Fruit fly (Drosophila melanogaster) whole organism, prepupa: ENCODE results near the gene osp.

Experiments
- CG10631 ChIP-seq: fragments of 200-800 bp; sonication (Bioruptor generic); optimal IDR thresholded peaks from 2 replicates; lab custom pipeline; 2016; ENCODE audit warnings: missing biosample characterization, missing genetic modification characterization
- CG10669 ChIP-seq: fragments of 200-800 bp; sonication (Bioruptor generic); optimal IDR thresholded peaks from 3 replicates; lab custom pipeline; 2018; ENCODE audit warnings: missing biosample characterization, mild to moderate bottlenecking, missing genetic modification characterization, moderate library complexity
- CG11294 ChIP-seq: fragments of 200-800 bp; sonication (Bioruptor generic); IDR thresholded peaks from 2 replicates; pipeline ENCODE4 v1.3.6; 2022; ENCODE audit warnings: missing biosample characterization, missing genetic modification characterization
- CG11762 ChIP-seq: fragments of 200-800 bp; sonication (Bioruptor generic); optimal IDR thresholded peaks from 3 replicates; lab custom pipeline; 2016; ENCODE audit warnings: missing biosample characterization, missing genetic modification characterization; ENCODE audit not compliant: insufficient read depth
- CG11902 ChIP-seq: fragments of 200-800 bp; sonication (Bioruptor generic); optimal IDR thresholded peaks from 3 replicates; lab custom pipeline; 2016; ENCODE audit warnings: missing biosample characterization, missing genetic modification characterization
- CG15336 ChIP-seq: fragments of 200-800 bp; sonication (Bioruptor generic); IDR thresholded peaks from 2 replicates; pipeline ENCODE4 v1.3.6; 2022; ENCODE audit warnings: missing biosample characterization, missing genetic modification characterization
- CG1621 ChIP-seq: fragments of 200-800 bp; sonication (Bioruptor generic); optimal IDR thresholded peaks from 3 replicates; lab custom pipeline; 2018; ENCODE audit warnings: missing biosample characterization, mild to moderate bottlenecking, missing genetic modification characterization
- CG16779 ChIP-seq: fragments of 200-800 bp; sonication (Bioruptor generic); optimal IDR thresholded peaks from 3 replicates; lab custom pipeline; 2017; ENCODE audit warnings: missing biosample characterization, mild to moderate bottlenecking, missing genetic modification characterization
- CG3032 ChIP-seq: fragments of 200-800 bp; optimal IDR thresholded peaks from 2 replicates; lab custom pipeline; 2019; ENCODE audit warnings: missing biosample characterization, mild to moderate bottlenecking, missing genetic modification characterization, moderate library complexity
- CG31627 ChIP-seq: fragments of 200-800 bp; sonication (Bioruptor generic); optimal IDR thresholded peaks from 3 replicates; lab custom pipeline; 2016; ENCODE audit warnings: missing biosample characterization, missing genetic modification characterization
- CG32006 ChIP-seq: fragments of 200-800 bp; sonication (Bioruptor generic); optimal IDR thresholded peaks from 3 replicates; lab custom pipeline; 2017; ENCODE audit warnings: missing biosample characterization, mild to moderate bottlenecking, missing genetic modification characterization
- CG34406 ChIP-seq: fragments of 200-800 bp; sonication (Bioruptor generic); optimal IDR thresholded peaks from 3 replicates; lab custom pipeline; 2016; ENCODE audit warnings: missing biosample characterization, missing genetic modification characterization
- CG3919 ChIP-seq: fragments of 200-800 bp; sonication (Bioruptor generic); optimal IDR thresholded peaks from 3 replicates; lab custom pipeline; 2016; ENCODE audit warnings: missing biosample characterization, missing genetic modification characterization
- CG4318 ChIP-seq: fragments of 200-800 bp; sonication (Bioruptor generic); optimal IDR thresholded peaks from 3 replicates; lab custom pipeline; 2017; ENCODE audit warnings: missing biosample characterization, mild to moderate bottlenecking, missing genetic modification characterization
- CG6163 ChIP-seq: fragments of 200-800 bp; sonication (Bioruptor generic); IDR thresholded peaks from 3 replicates; pipeline ENCODE4 v1.3.6; 2022; ENCODE audit warnings: missing biosample characterization, missing genetic modification characterization
- CG6276 ChIP-seq: fragments of 200-800 bp; sonication (Bioruptor generic); optimal IDR thresholded peaks from 2 replicates; lab custom pipeline; 2017; ENCODE audit warnings: missing biosample characterization, mild to moderate bottlenecking, missing genetic modification characterization
- CG6792 ChIP-seq: fragments of 200-800 bp; sonication (Bioruptor generic); optimal IDR thresholded peaks from 3 replicates; lab custom pipeline; 2016; ENCODE audit warnings: missing biosample characterization, missing genetic modification characterization
- CG6808 ChIP-seq: fragments of 200-800 bp; sonication (Bioruptor generic); optimal IDR thresholded peaks from 3 replicates; lab custom pipeline; 2017; ENCODE audit warnings: missing biosample characterization, missing genetic modification characterization, mild to moderate bottlenecking, moderate library complexity, missing genetic modification reagents
- CG6854 ChIP-seq: fragments of 200-800 bp; sonication (Bioruptor generic); optimal IDR thresholded peaks from 2 replicates; lab custom pipeline; 2017; ENCODE audit warnings: missing biosample characterization, mild to moderate bottlenecking, missing genetic modification characterization
- CG8119 ChIP-seq: fragments of 200-800 bp; sonication (Bioruptor generic); IDR thresholded peaks from 3 replicates; pipeline ENCODE4 v1.3.6; 2022; ENCODE audit warnings: missing biosample characterization, missing genetic modification characterization
- CG8319 ChIP-seq: fragments of 200-800 bp; sonication (Bioruptor generic); optimal IDR thresholded peaks from 3 replicates; lab custom pipeline; 2016; ENCODE audit warnings: missing biosample characterization, missing genetic modification characterization
- CG8632 ChIP-seq: fragments of 200-800 bp; sonication (Bioruptor generic); optimal IDR thresholded peaks from 3 replicates; lab custom pipeline; 2016; ENCODE audit warnings: missing biosample characterization, missing genetic modification characterization
- CG9139 ChIP-seq: fragments of 200-800 bp; sonication (Bioruptor generic); optimal IDR thresholded peaks from 3 replicates; lab custom pipeline; 2017; ENCODE audit warnings: missing biosample characterization, mild to moderate bottlenecking, missing genetic modification characterization
- Eip75B ChIP-seq: fragments of 200-800 bp; sonication (Bioruptor generic); optimal IDR thresholded peaks from 3 replicates; lab custom pipeline; 2016; ENCODE audit warnings: missing biosample characterization, missing genetic modification characterization
- Eip78C ChIP-seq: fragments of 200-800 bp; sonication (Bioruptor generic); peaks from one replicate; lab custom pipeline; 2016; ENCODE audit warnings: missing biosample characterization, missing genetic modification characterization
- Eip93F ChIP-seq: fragments of 200-800 bp; sonication (Bioruptor generic); optimal IDR thresholded peaks from 2 replicates; lab custom pipeline; 2016; ENCODE audit warnings: missing biosample characterization, mild to moderate bottlenecking, missing genetic modification characterization
- Ets21C ChIP-seq: fragments of 200-800 bp; sonication (Bioruptor generic); optimal IDR thresholded peaks from 3 replicates; lab custom pipeline; 2016; ENCODE audit warnings: missing biosample characterization, missing genetic modification characterization
- Ets96B ChIP-seq: fragments of 200-800 bp; optimal IDR thresholded peaks from 2 replicates; lab custom pipeline; 2019; ENCODE audit warnings: missing biosample characterization, mild to moderate bottlenecking, missing genetic modification characterization, moderate library complexity
- Gug ChIP-seq: fragments of 200-800 bp; sonication (Bioruptor generic); IDR thresholded peaks from 2 replicates; pipeline ENCODE4 v1.3.6; 2022; ENCODE audit warnings: missing biosample characterization, missing genetic modification characterization
- Hr38 ChIP-seq: sonication (Bioruptor generic); optimal IDR thresholded peaks from 2 replicates; lab custom pipeline; 2016; ENCODE audit warnings: missing biosample characterization, missing genetic modification characterization
- Hr4 ChIP-seq: fragments of 200-800 bp; sonication (Bioruptor generic); optimal IDR thresholded peaks from 3 replicates; lab custom pipeline; 2016; ENCODE audit warnings: missing biosample characterization, missing genetic modification characterization
- Lpt ChIP-seq: fragments of 200-800 bp; sonication (Bioruptor generic); optimal IDR thresholded peaks from 3 replicates; lab custom pipeline; 2016; ENCODE audit warnings: missing biosample characterization, missing genetic modification characterization
- Met ChIP-seq: fragments of 200-800 bp; sonication (Bioruptor generic); optimal IDR thresholded peaks from 3 replicates; lab custom pipeline; 2016; ENCODE audit warnings: missing biosample characterization, missing genetic modification characterization
- OdsH ChIP-seq: fragments of 200-800 bp; sonication (Bioruptor generic); optimal IDR thresholded peaks from 3 replicates; lab custom pipeline; 2016; ENCODE audit warnings: missing biosample characterization, missing genetic modification characterization
- Smox ChIP-seq: fragments of 200-800 bp; sonication (Bioruptor generic); optimal IDR thresholded peaks from 3 replicates; lab custom pipeline; 2016; ENCODE audit warnings: missing biosample characterization, missing genetic modification characterization
- Sox14 ChIP-seq: fragments of 200-800 bp; sonication (Bioruptor generic); optimal IDR thresholded peaks from 3 replicates; lab custom pipeline; 2016; ENCODE audit warnings: missing biosample characterization, missing genetic modification characterization
- Sox15 ChIP-seq: fragments of 200-800 bp; sonication (Bioruptor generic); optimal IDR thresholded peaks from 3 replicates; lab custom pipeline; 2016; ENCODE audit warnings: missing biosample characterization, missing genetic modification characterization
- achi ChIP-seq: fragments of 200-800 bp; sonication (Bioruptor generic); optimal IDR thresholded peaks from 3 replicates; lab custom pipeline; 2016; ENCODE audit warnings: missing biosample characterization, missing genetic modification characterization
- acj6 ChIP-seq: fragments of 200-800 bp; sonication (Bioruptor generic); optimal IDR thresholded peaks from 3 replicates; lab custom pipeline; 2016; ENCODE audit warnings: missing biosample characterization, missing genetic modification characterization
- dac ChIP-seq: fragments of 200-800 bp; sonication (Bioruptor generic); optimal IDR thresholded peaks from 2 replicates; lab custom pipeline; 2017; ENCODE audit warnings: missing biosample characterization, mild to moderate bottlenecking, missing genetic modification characterization
- fd59A ChIP-seq: fragments of 200-800 bp; sonication (Bioruptor generic); optimal IDR thresholded peaks from 2 replicates; lab custom pipeline; 2017; ENCODE audit warnings: missing biosample characterization, mild to moderate bottlenecking, missing genetic modification characterization, missing genetic modification reagents
- fd85E ChIP-seq: fragments of 200-800 bp; sonication (Bioruptor generic); optimal IDR thresholded peaks from 3 replicates; lab custom pipeline; 2016; ENCODE audit warnings: missing biosample characterization, missing genetic modification characterization
- lz ChIP-seq: fragments of 200-800 bp; sonication (Bioruptor generic); optimal IDR thresholded peaks from 3 replicates; lab custom pipeline; 2016; ENCODE audit warnings: missing biosample characterization, missing genetic modification characterization
- net ChIP-seq: fragments of 200-800 bp; sonication (Bioruptor generic); optimal IDR thresholded peaks from 3 replicates; lab custom pipeline; 2016; ENCODE audit warnings: missing biosample characterization, missing genetic modification characterization
- pdm3 ChIP-seq: fragments of 200-800 bp; sonication (Bioruptor generic); optimal IDR thresholded peaks from 3 replicates; lab custom pipeline; 2016; ENCODE audit warnings: missing biosample characterization, missing genetic modification characterization
- ss ChIP-seq, 2 experiments: fragments of 200-800 bp; sonication (Bioruptor generic); optimal IDR thresholded peaks; 2 replicates in 1 of 2; 3 replicates in 1 of 2; lab custom pipeline; 2017 to 2018; ENCODE audit warnings: mild to moderate bottlenecking in 2 of 2, missing biosample characterization in 2 of 2, missing genetic modification characterization in 2 of 2, moderate library complexity in 1 of 2
- svp ChIP-seq: fragments of 200-800 bp; sonication (Bioruptor generic); peaks from one replicate; lab custom pipeline; 2016; ENCODE audit warnings: missing biosample characterization, missing genetic modification characterization
- topi ChIP-seq: fragments of 200-800 bp; sonication (Bioruptor generic); optimal IDR thresholded peaks from 3 replicates; lab custom pipeline; 2016; ENCODE audit warnings: missing biosample characterization, missing genetic modification characterization

Gene osp

DNA sequence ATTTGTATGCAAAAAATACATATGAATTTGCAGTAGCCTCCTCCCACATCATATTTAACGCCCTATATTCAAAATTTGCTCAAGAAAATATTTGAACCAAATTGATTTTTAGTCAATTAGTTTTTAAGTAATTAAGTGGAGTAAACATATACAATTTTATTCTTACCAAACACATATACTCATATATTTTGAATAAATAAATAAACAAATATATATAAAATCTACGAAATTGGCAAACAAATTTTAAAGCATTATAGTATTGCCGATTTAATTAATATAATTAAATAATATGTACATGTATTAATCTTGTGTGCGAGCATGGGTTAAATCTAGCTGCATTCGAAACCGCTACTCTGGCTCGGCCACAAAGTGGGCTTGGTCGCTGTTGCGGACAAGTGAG lies 74.7 kb downstream of the osp start (continued):
- TF ChIP-seq CG11902: no peak
- TF ChIP-seq topi (GFP tag; lab: Kevin White, UChicago): no peak
- no peak for TF ChIP-seq CG31627 (GFP tag; lab: Kevin White, UChicago)
- no peak for TF ChIP-seq CG32006 (GFP tag; lab: Kevin White, UChicago)
- no peak for TF ChIP-seq Met (GFP tag; lab: Kevin White, UChicago)
- no peak for TF ChIP-seq CG6276 (GFP tag; lab: Kevin White, UChicago)
- no peak for TF ChIP-seq CG9139
- TF ChIP-seq ss (GFP tag; optimal IDR thresholded peaks at IDR 0.05; lab: Kevin White, UChicago): no peak

DNA sequence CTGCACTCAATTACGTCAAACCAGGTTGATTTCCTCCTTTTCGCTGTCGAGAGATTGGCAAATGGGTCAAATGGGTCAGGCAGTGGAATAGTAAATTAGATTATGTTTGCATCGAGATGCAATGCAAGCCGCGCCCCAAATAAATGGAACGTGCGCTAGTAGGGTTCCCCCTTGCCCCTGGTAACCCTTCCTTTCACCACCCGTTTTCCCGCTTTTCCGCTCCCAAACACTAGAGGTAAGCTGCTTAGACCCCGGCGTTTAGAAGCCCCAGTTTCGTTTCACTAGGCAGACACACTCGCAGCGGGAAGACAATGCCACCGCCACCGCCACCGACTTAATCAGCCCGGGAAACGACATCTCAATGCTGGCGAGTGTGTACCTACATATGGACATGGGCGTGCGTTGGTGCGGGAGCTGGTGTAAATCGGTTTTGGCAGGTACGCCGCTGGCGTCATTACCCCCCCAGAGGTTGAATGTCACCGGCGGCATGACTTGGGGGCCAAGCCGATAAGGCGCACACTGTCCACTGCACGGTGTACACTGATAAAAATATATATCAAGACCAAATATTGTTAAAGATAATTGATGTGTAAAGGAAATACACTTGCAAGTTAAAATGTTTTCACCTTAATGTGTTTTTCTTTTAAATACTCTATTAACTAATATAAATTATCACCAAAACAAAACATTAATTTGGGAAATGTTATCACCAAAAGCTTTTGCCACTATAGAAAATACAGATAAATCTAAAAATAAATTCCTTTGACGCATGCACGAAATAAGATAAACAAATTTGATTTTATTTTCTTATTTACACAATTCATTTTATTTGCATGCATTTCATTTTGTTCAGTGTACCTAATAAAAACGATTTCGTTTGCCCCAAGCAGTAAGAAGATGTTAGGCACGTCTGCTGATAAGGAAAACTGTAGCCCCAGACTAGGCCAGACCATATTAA lies 75.9 kb downstream of the osp start:
- TF ChIP-seq Lpt (GFP tag; lab: Kevin White, UChicago): no peak
- no peak for TF ChIP-seq Eip93F (GFP tag; lab: Kevin White, UChicago)
- peak; percentile 69 for TF ChIP-seq CG8119 (GFP tag; lab: Robert Waterston, UW)
- no peak for TF ChIP-seq CG11902
- TF ChIP-seq pdm3 (GFP tag; lab: Kevin White, UChicago): peak; percentile 48
- TF ChIP-seq net (GFP tag; lab: Kevin White, UChicago): peak; percentile 57
- peak; percentile 51 for TF ChIP-seq lz
- TF ChIP-seq dac (GFP tag; lab: Kevin White, UChicago): no peak
- TF ChIP-seq CG34406 (GFP tag; lab: Kevin White, UChicago): peak; percentile 49
- peak; percentile 17 for TF ChIP-seq acj6 (GFP tag; lab: Kevin White, UChicago)
- TF ChIP-seq CG6792: peak; percentile 30
- TF ChIP-seq Hr4: peak; percentile 46
- peak; percentile 61 for TF ChIP-seq CG4318 (GFP tag; lab: Kevin White, UChicago)
- peak; percentile 66 for TF ChIP-seq CG15336 (GFP tag; lab: Robert Waterston, UW)
- TF ChIP-seq Smox (GFP tag; lab: Kevin White, UChicago): peak; percentile 54
- TF ChIP-seq CG6163 (GFP tag; lab: Robert Waterston, UW): no peak
- peak; percentile 40 for TF ChIP-seq CG8632 (GFP tag; lab: Kevin White, UChicago)
- peak; percentile 22 for TF ChIP-seq Sox14 (GFP tag; lab: Kevin White, UChicago)
- no peak for TF ChIP-seq CG3919 (GFP tag; lab: Kevin White, UChicago)
- TF ChIP-seq Eip78C (GFP tag; lab: Kevin White, UChicago): peak; percentile 56
- no peak for TF ChIP-seq CG6808 (GFP tag; lab: Kevin White, UChicago)
- TF ChIP-seq Hr38 (GFP tag; lab: Kevin White, UChicago): no peak
- TF ChIP-seq fd59A (GFP tag; lab: Kevin White, UChicago): no peak
- peak; percentile 27 for TF ChIP-seq CG10631 (GFP tag; lab: Kevin White, UChicago)
- TF ChIP-seq Gug: peak; percentile 16; the same call in 1 of the 2 replicates
- no peak for TF ChIP-seq ss (GFP tag; optimal IDR thresholded peaks at IDR 0.05; lab: Kevin White, UChicago)
- TF ChIP-seq achi: peak; percentile 46
- peak; percentile 0 for TF ChIP-seq Ets96B (tag; lab: Kevin White, UChicago)
- TF ChIP-seq svp (GFP tag; lab: Kevin White, UChicago): peak; percentile 99
- peak; percentile 61 for TF ChIP-seq CG6276 (GFP tag; lab: Kevin White, UChicago)
- peak; percentile 16 for TF ChIP-seq CG10669
- peak; percentile 3 for TF ChIP-seq Eip75B
- peak; percentile 78 for TF ChIP-seq CG32006 (GFP tag; lab: Kevin White, UChicago)
- TF ChIP-seq CG1621 (tag; lab: Kevin White, UChicago): no peak
- TF ChIP-seq CG16779 (tag; lab: Kevin White, UChicago): no peak
- no peak for TF ChIP-seq Sox15 (GFP tag; lab: Kevin White, UChicago)
- TF ChIP-seq Met (GFP tag; lab: Kevin White, UChicago): peak; percentile 64
- peak; percentile 59 for TF ChIP-seq OdsH (GFP tag; lab: Kevin White, UChicago)
- no peak for TF ChIP-seq CG8319
- no peak for TF ChIP-seq CG11294 (GFP tag; lab: Robert Waterston, UW)
- TF ChIP-seq CG6854 (GFP tag; lab: Kevin White, UChicago): no peak
- TF ChIP-seq CG11762 (GFP tag; lab: Kevin White, UChicago): peak; percentile 36
- no peak for TF ChIP-seq Ets21C (GFP tag; lab: Kevin White, UChicago)
- TF ChIP-seq CG3032 (tag; lab: Kevin White, UChicago): peak; percentile 21
- no peak for TF ChIP-seq fd85E (GFP tag; lab: Kevin White, UChicago)
